Fruit fly (Drosophila melanogaster) whole organism, embryonic: Measurements from ENCODE around the gene Pde6.

ENCODE experiments used
- Atf6 ChIP-seq: fragments of 200-800 bp; sonication (Bioruptor generic); IDR thresholded peaks from 2 replicates; pipeline ENCODE4 v1.3.6; 2022; ENCODE audit warnings: missing biosample characterization, missing genetic modification characterization
- B-H2 ChIP-seq: fragments of 200-800 bp; sonication (Bioruptor generic); optimal IDR thresholded peaks from 2 replicates; lab custom pipeline; 2018; ENCODE audit warnings: missing biosample characterization, mild to moderate bottlenecking, missing genetic modification characterization
- CG10543 ChIP-seq: fragments of 200-800 bp; sonication (Bioruptor generic); optimal IDR thresholded peaks from 3 replicates; lab custom pipeline; 2017; ENCODE audit warnings: missing biosample characterization, mild to moderate bottlenecking, missing genetic modification characterization, moderate library complexity
- CG11695 ChIP-seq: fragments of 200-800 bp; sonication (Bioruptor generic); IDR thresholded peaks from 3 replicates; pipeline ENCODE4 v1.3.6; 2022; ENCODE audit warnings: missing biosample characterization, missing genetic modification characterization
- CG12071 ChIP-seq: fragments of 200-800 bp; sonication (Bioruptor generic); optimal IDR thresholded peaks from 3 replicates; lab custom pipeline; 2018; ENCODE audit warnings: missing biosample characterization, mild to moderate bottlenecking, missing genetic modification characterization
- CG12219 ChIP-seq: fragments of 200-800 bp; sonication (Bioruptor generic); optimal IDR thresholded peaks from 3 replicates; lab custom pipeline; 2018; ENCODE audit warnings: missing biosample characterization, mild to moderate bottlenecking, missing genetic modification characterization
- CG12659 ChIP-seq: fragments of 200-800 bp; sonication (Bioruptor generic); optimal IDR thresholded peaks from 3 replicates; lab custom pipeline; 2017; ENCODE audit warnings: mild to moderate bottlenecking, missing biosample characterization, missing genetic modification reagents, missing genetic modification characterization
- CG13287 ChIP-seq: fragments of 200-800 bp; sonication (Bioruptor generic); IDR thresholded peaks from 2 replicates; pipeline ENCODE4 v1.3.6; 2022; ENCODE audit warnings: missing biosample characterization, missing genetic modification characterization; ENCODE audit not compliant: partially characterized antibody
- CG15269 ChIP-seq: fragments of 200-800 bp; sonication (Bioruptor generic); optimal IDR thresholded peaks from 2 replicates; lab custom pipeline; 2018; ENCODE audit warnings: missing biosample characterization, mild to moderate bottlenecking, missing genetic modification characterization, moderate library complexity
- CG17359 ChIP-seq: fragments of 200-800 bp; sonication (Bioruptor generic); optimal IDR thresholded peaks from 3 replicates; lab custom pipeline; 2018; ENCODE audit warnings: missing biosample characterization, mild to moderate bottlenecking, missing genetic modification characterization, moderate library complexity
- CG18599 ChIP-seq: fragments of 200-800 bp; sonication (Bioruptor generic); optimal IDR thresholded peaks from 3 replicates; lab custom pipeline; 2017; ENCODE audit warnings: missing biosample characterization, missing genetic modification characterization, mild to moderate bottlenecking, moderate library complexity, missing genetic modification reagents
- CG18619 ChIP-seq: fragments of 200-800 bp; sonication (Bioruptor generic); optimal IDR thresholded peaks from 3 replicates; lab custom pipeline; 2017; ENCODE audit warnings: missing biosample characterization, mild to moderate bottlenecking, missing genetic modification characterization
- CG2678 ChIP-seq: fragments of 200-800 bp; sonication (Bioruptor generic); optimal IDR thresholded peaks from 3 replicates; lab custom pipeline; 2019; ENCODE audit warnings: missing biosample characterization, mild to moderate bottlenecking, missing genetic modification characterization, moderate library complexity
- CG4360 ChIP-seq: fragments of 200-800 bp; sonication (Bioruptor generic); IDR thresholded peaks from 2 replicates; pipeline ENCODE4 v1.3.6; 2022; ENCODE audit warnings: missing biosample characterization, missing genetic modification characterization
- CG43689 ChIP-seq: fragments of 200-800 bp; sonication (Bioruptor generic); IDR thresholded peaks from 2 replicates; pipeline ENCODE4 v1.3.6; 2022; ENCODE audit warnings: missing biosample characterization, missing genetic modification characterization
- CG4820 ChIP-seq: fragments of 200-800 bp; sonication (Bioruptor generic); optimal IDR thresholded peaks from 3 replicates; lab custom pipeline; 2016; ENCODE audit warnings: missing biosample characterization, missing genetic modification characterization
- CG6254 ChIP-seq: fragments of 200-800 bp; sonication (Bioruptor generic); optimal IDR thresholded peaks from 3 replicates; lab custom pipeline; 2017; ENCODE audit warnings: mild to moderate bottlenecking, missing biosample characterization, missing genetic modification reagents, missing genetic modification characterization
- CG7745 ChIP-seq: fragments of 200-800 bp; sonication (Bioruptor generic); optimal IDR thresholded peaks from 2 replicates; lab custom pipeline; 2018; ENCODE audit warnings: missing biosample characterization, mild to moderate bottlenecking, missing genetic modification characterization, moderate library complexity
- CG7839 ChIP-seq: fragments of 200-800 bp; sonication (Bioruptor generic); optimal IDR thresholded peaks from 3 replicates; lab custom pipeline; 2018; ENCODE audit warnings: missing biosample characterization, mild to moderate bottlenecking, missing genetic modification characterization, moderate library complexity
- CG7987 ChIP-seq: fragments of 200-800 bp; sonication (Bioruptor generic); optimal IDR thresholded peaks from 2 replicates; lab custom pipeline; 2018; ENCODE audit warnings: missing biosample characterization, mild to moderate bottlenecking, missing genetic modification characterization, moderate library complexity
- CG8765 ChIP-seq: fragments of 200-800 bp; sonication (Bioruptor generic); IDR thresholded peaks from 2 replicates; pipeline ENCODE4 v1.3.6; 2022; ENCODE audit warnings: missing biosample characterization, missing genetic modification characterization
- CG9797 ChIP-seq: fragments of 200-800 bp; sonication (Bioruptor generic); optimal IDR thresholded peaks from 3 replicates; lab custom pipeline; 2018; ENCODE audit warnings: missing biosample characterization, mild to moderate bottlenecking, missing genetic modification characterization
- Dek ChIP-seq: fragments of 200-800 bp; sonication (Bioruptor generic); optimal IDR thresholded peaks from 3 replicates; lab custom pipeline; 2019; ENCODE audit warnings: missing biosample characterization, mild to moderate bottlenecking, missing genetic modification characterization, moderate library complexity
- Fer2 ChIP-seq: fragments of 200-800 bp; sonication (Bioruptor generic); optimal IDR thresholded peaks from 2 replicates; lab custom pipeline; 2018; ENCODE audit warnings: missing biosample characterization, mild to moderate bottlenecking, missing genetic modification characterization, moderate library complexity
- Gug ChIP-seq: fragments of 200-800 bp; sonication (Bioruptor generic); IDR thresholded peaks from 4 replicates; pipeline ENCODE4 v1.3.6; 2022; ENCODE audit warnings: missing biosample characterization, missing genetic modification characterization
- HHEX ChIP-seq: fragments of 200-800 bp; sonication (Bioruptor generic); optimal IDR thresholded peaks from 3 replicates; lab custom pipeline; 2017; ENCODE audit warnings: missing biosample characterization, mild to moderate bottlenecking, missing genetic modification characterization, missing genetic modification reagents
- Hmr ChIP-seq: fragments of 200-800 bp; sonication (Bioruptor generic); optimal IDR thresholded peaks from 3 replicates; lab custom pipeline; 2017; ENCODE audit warnings: mild to moderate bottlenecking, missing biosample characterization, missing genetic modification reagents, missing genetic modification characterization
- MTF-1 ChIP-seq: fragments of 200-800 bp; sonication (Bioruptor generic); optimal IDR thresholded peaks from 2 replicates; lab custom pipeline; 2018; ENCODE audit warnings: missing biosample characterization, mild to moderate bottlenecking, missing genetic modification characterization, borderline replicate concordance
- Mes4 ChIP-seq: fragments of 200-800 bp; sonication (Bioruptor generic); optimal IDR thresholded peaks from 2 replicates; lab custom pipeline; 2016; ENCODE audit warnings: missing biosample characterization, missing genetic modification characterization
- Tbp ChIP-seq: fragments of >200 bp; optimal IDR thresholded peaks from 2 replicates; lab custom pipeline; 2018; ENCODE audit warnings: missing biosample characterization, missing genetic modification characterization
- az2 ChIP-seq: fragments of 200-800 bp; sonication (Bioruptor generic); optimal IDR thresholded peaks from 3 replicates; lab custom pipeline; 2016; ENCODE audit warnings: missing biosample characterization, missing genetic modification characterization
- bab2 ChIP-seq: fragments of 200-800 bp; sonication (Bioruptor generic); optimal IDR thresholded peaks from 2 replicates; lab custom pipeline; 2016; ENCODE audit warnings: missing biosample characterization, missing genetic modification characterization
- cg ChIP-seq: fragments of 200-800 bp; sonication (Bioruptor generic); optimal IDR thresholded peaks from 3 replicates; lab custom pipeline; 2019; ENCODE audit warnings: missing biosample characterization, mild to moderate bottlenecking, missing genetic modification characterization, moderate library complexity
- chm ChIP-seq: fragments of 200-800 bp; sonication (Bioruptor generic); IDR thresholded peaks from 2 replicates; pipeline ENCODE4 v1.3.6; 2022; ENCODE audit warnings: missing biosample characterization, missing genetic modification characterization
- cwo ChIP-seq: fragments of 200-800 bp; sonication (Bioruptor generic); optimal IDR thresholded peaks from 3 replicates; lab custom pipeline; 2017; ENCODE audit warnings: missing biosample characterization, missing genetic modification characterization, mild to moderate bottlenecking, moderate library complexity, missing genetic modification reagents
- gsb ChIP-seq: fragments of 200-800 bp; sonication (Bioruptor generic); IDR thresholded peaks from 2 replicates; pipeline ENCODE4 v1.3.6; 2022; ENCODE audit warnings: missing biosample characterization, missing genetic modification characterization
- ham ChIP-seq: fragments of 200-800 bp; sonication (Bioruptor generic); IDR thresholded peaks from 2 replicates; pipeline ENCODE4 v1.3.6; 2022; ENCODE audit warnings: missing biosample characterization, missing genetic modification characterization
- hkb ChIP-seq, 2 experiments: fragments of 200-800 bp in 1 of 2; fragments of >200 bp in 1 of 2; sonication (Bioruptor generic) in 1 of 2; IDR thresholded peaks in 1 of 2; optimal IDR thresholded peaks in 1 of 2; 2 replicates each; pipeline versions ENCODE4 v1.3.6 to Lab custom; 2017 to 2022; ENCODE audit warnings: missing biosample characterization in 1 of 2, missing genetic modification characterization in 1 of 2
- insv ChIP-seq, 2 experiments: fragments of 200-800 bp; sonication (Bioruptor generic); optimal IDR thresholded peaks; 3 replicates each; lab custom pipeline; 2016 to 2018; ENCODE audit warnings: missing biosample characterization in 2 of 2, missing genetic modification characterization in 2 of 2
- kni ChIP-seq: fragments of 200-800 bp; sonication (Bioruptor generic); optimal IDR thresholded peaks from 3 replicates; lab custom pipeline; 2017; ENCODE audit warnings: mild to moderate bottlenecking, missing biosample characterization, missing genetic modification reagents, missing genetic modification characterization
- pan ChIP-seq, 4 experiments: fragments of >200 bp in 3 of 4; fragments of 200-800 bp in 1 of 4; sonication (Bioruptor generic) in 1 of 4; optimal IDR thresholded peaks in 3 of 4; IDR thresholded peaks in 1 of 4; 2 replicates each; pipeline versions ENCODE4 v1.3.6 to Lab custom; 2017 to 2022; ENCODE audit warnings: missing biosample characterization in 2 of 4, missing genetic modification characterization in 2 of 4, mixed read lengths in 1 of 4
- psq ChIP-seq: fragments of 200-800 bp; sonication (Bioruptor generic); optimal IDR thresholded peaks from 2 replicates; lab custom pipeline; 2017; ENCODE audit warnings: missing biosample characterization, missing genetic modification characterization
- schlank ChIP-seq: fragments of 200-800 bp; sonication (Bioruptor generic); optimal IDR thresholded peaks from 2 replicates; lab custom pipeline; 2018; ENCODE audit warnings: missing biosample characterization, mild to moderate bottlenecking, missing genetic modification characterization
- scrt ChIP-seq: fragments of 200-800 bp; sonication (Bioruptor generic); optimal IDR thresholded peaks from 2 replicates; lab custom pipeline; 2018; ENCODE audit warnings: missing biosample characterization, mild to moderate bottlenecking, missing genetic modification characterization, moderate library complexity
- sob ChIP-seq: fragments of 200-800 bp; sonication (Bioruptor generic); IDR thresholded peaks from 2 replicates; pipeline ENCODE4 v1.3.6; 2022; ENCODE audit warnings: missing biosample characterization, missing genetic modification characterization
- tap ChIP-seq: fragments of 200-800 bp; optimal IDR thresholded peaks from 3 replicates; lab custom pipeline; 2019; ENCODE audit warnings: missing biosample characterization, mild to moderate bottlenecking, missing genetic modification characterization, moderate library complexity
- vvl ChIP-seq: fragments of 200-800 bp; sonication (Bioruptor generic); IDR thresholded peaks from 2 replicates; pipeline ENCODE4 v1.3.6; 2022; ENCODE audit warnings: missing biosample characterization, missing genetic modification characterization

The Pde6 gene

dm6 chr3R:14479623-14480194, 78.4 kb downstream of the Pde6 start (continued):
- TF ChIP-seq CG15269 (tag; lab: Kevin White, UChicago), result peak; percentile 29
- TF ChIP-seq pan (optimal IDR thresholded peaks at IDR 0.05; lab: Kevin White, UChicago), result no peak
- TF ChIP-seq pan (GFP tag; optimal IDR thresholded peaks at IDR 0.05 in 1 of 2, IDR thresholded peaks at IDR 0.05 in 1 of 2), result peak in 1 of 2 experiments; percentile 12
- TF ChIP-seq Hmr (GFP tag; lab: Kevin White, UChicago), result peak; percentile 69
- TF ChIP-seq psq (GFP tag; lab: Kevin White, UChicago), result no peak
- TF ChIP-seq CG4820 (GFP tag; lab: Kevin White, UChicago), result no peak
- no peak for TF ChIP-seq HHEX
- peak; percentile 62 for TF ChIP-seq schlank (tag; lab: Kevin White, UChicago)
- no peak for TF ChIP-seq hkb (optimal IDR thresholded peaks at IDR 0.05; lab: Kevin White, UChicago)
- peak; percentile 49 for TF ChIP-seq hkb (GFP tag; IDR thresholded peaks at IDR 0.05; lab: Robert Waterston, UW)
- TF ChIP-seq CG10543, result peak; percentile 63
- TF ChIP-seq kni (GFP tag; lab: Kevin White, UChicago), result peak; percentile 4
- peak; percentile 25; the same call in 1 of the 3 replicates for TF ChIP-seq CG11695 (GFP tag; lab: Robert Waterston, UW)
- no peak for TF ChIP-seq tap (tag; lab: Kevin White, UChicago)
- TF ChIP-seq CG8765, result no peak
- no peak for TF ChIP-seq scrt (GFP tag; lab: Kevin White, UChicago)
- peak; percentile 15 for TF ChIP-seq CG12219 (GFP tag; lab: Kevin White, UChicago)
- TF ChIP-seq Tbp (GFP tag; lab: Kevin White, UChicago), result no peak
- peak; percentile 21 for TF ChIP-seq bab2 (GFP tag; lab: Kevin White, UChicago)
- TF ChIP-seq B-H2 (GFP tag; lab: Kevin White, UChicago), result peak; percentile 48
- no peak for TF ChIP-seq CG7839 (tag; lab: Kevin White, UChicago)
- peak; percentile 34; the same call in 1 of the 2 replicates for TF ChIP-seq vvl
- TF ChIP-seq CG2678, result peak; percentile 64
- TF ChIP-seq MTF-1, result peak; percentile 6
- peak; percentile 29 for TF ChIP-seq CG12659 (GFP tag; lab: Kevin White, UChicago)
- TF ChIP-seq gsb, result 0 out of 2 replicates have a peak, but pooled peaks have one; percentile 16
- no peak for TF ChIP-seq CG13287 (GFP tag; lab: Robert Waterston, UW)
- no peak for TF ChIP-seq CG9797 (GFP tag; lab: Kevin White, UChicago)
- TF ChIP-seq Atf6 (GFP tag; lab: Robert Waterston, UW), result peak; percentile 42; the same call in 1 of the 2 replicates
- 0 out of 2 replicates have a peak, but pooled peaks have one; percentile 29 for TF ChIP-seq chm (GFP tag; lab: Robert Waterston, UW)
- TF ChIP-seq cwo, result peak; percentile 17
- peak; percentile 35 for TF ChIP-seq CG7987 (GFP tag; lab: Kevin White, UChicago)
- no peak for TF ChIP-seq Mes4 (GFP tag; lab: Kevin White, UChicago)
- TF ChIP-seq CG4360 (GFP tag; lab: Robert Waterston, UW), result peak; percentile 43; the same call in 1 of the 2 replicates
- peak; percentile 18 for TF ChIP-seq CG18619 (GFP tag; lab: Kevin White, UChicago)
- TF ChIP-seq CG18599 (GFP tag; lab: Kevin White, UChicago), result peak; percentile 54
- TF ChIP-seq cg, result no peak
- TF ChIP-seq insv (GFP tag; optimal IDR thresholded peaks at IDR 0.05; lab: Kevin White, UChicago), result peak in 1 of 2 experiments; percentile 11
- no peak for TF ChIP-seq CG6254 (GFP tag; lab: Kevin White, UChicago)
- TF ChIP-seq CG7745, result peak; percentile 0
- peak; percentile 15 for TF ChIP-seq Dek (tag; lab: Kevin White, UChicago)
- no peak for TF ChIP-seq CG43689
- TF ChIP-seq Gug (GFP tag; lab: Robert Waterston, UW), result no peak
- TF ChIP-seq az2 (GFP tag; lab: Kevin White, UChicago), result no peak
- peak; percentile 26 for TF ChIP-seq CG17359 (tag; lab: Kevin White, UChicago)
- TF ChIP-seq CG12071 (GFP tag; lab: Kevin White, UChicago), result peak; percentile 52
- no peak for TF ChIP-seq ham (GFP tag; lab: Robert Waterston, UW)
- peak; percentile 26 for TF ChIP-seq Fer2 (tag; lab: Kevin White, UChicago)
- peak; percentile 14; the same call in 1 of the 2 replicates for TF ChIP-seq sob (GFP tag; lab: Robert Waterston, UW)
